Fruit fly (Drosophila melanogaster): ENCODE measurements around the gene chp.

DNA sequence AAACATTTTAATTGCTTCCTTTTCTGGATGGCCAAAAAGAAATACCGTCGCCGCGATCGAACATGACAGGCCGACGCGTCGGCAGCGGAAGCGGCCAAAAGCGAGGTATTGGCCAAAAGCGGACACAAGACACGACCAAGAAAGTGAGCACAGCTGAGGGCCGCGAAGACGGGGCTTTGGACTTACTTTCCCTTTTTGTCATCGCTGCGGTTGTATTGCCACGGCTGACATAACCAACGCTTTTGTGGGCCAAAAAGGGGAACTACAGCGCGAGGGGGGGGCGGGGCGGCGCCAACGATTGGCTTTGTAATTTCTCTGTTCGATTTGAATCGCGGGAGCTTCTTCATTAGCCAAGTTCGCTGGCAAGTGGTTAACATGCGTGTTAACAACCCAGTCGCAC is 35.3 kb upstream of the chp start:
- TF ChIP-seq CG8478 (optimal IDR thresholded peaks at IDR 0.05), result no peak
- no peak for TF ChIP-seq CTCF (optimal IDR thresholded peaks at IDR 0.05)
